Fruit fly (Drosophila melanogaster): Measurements from ENCODE around the gene Uvrag.

Gene Uvrag

DNA sequence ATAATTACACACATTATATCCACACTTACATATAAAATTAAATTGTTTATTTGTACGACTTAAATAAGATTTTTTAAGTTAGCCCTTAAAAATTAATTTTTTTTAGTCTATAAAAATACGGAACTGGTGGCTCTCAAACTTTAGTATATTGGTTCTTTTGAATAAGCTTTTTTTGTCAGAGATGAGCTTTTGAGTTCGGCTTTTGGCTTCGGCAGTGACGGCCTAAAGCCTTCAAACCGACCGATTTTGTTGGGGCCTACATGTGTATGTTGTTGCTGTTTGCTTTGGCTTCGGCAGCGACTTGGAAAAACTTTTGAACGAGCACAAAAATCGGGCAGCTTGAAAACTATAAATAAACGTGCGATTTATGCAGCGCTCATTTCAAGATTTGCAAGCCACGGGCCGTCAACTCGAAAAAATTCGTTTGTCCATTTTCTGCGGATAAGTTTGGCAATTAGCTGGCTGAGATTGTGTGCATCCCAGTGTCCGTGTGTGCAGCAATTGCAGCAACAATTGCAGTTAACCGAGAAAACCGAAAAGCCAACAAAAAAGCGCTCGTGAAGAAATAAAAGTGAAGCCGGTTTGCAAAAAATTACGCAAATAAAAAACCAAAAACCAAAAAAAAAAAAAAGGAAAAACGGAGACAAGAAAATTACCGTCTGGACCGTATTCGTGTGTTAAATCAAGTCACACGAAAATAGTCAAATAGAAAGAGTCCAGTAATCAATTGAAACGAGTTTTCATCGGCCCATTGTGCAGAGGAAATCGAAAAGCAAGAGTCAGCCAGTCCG is 40.5 kb upstream of the Uvrag start, which contains the start of gene CG16820 (continued):
- no peak for TF ChIP-seq Eip75B (GFP tag; optimal IDR thresholded peaks at IDR 0.05)
- TF ChIP-seq fd59A (GFP tag; optimal IDR thresholded peaks at IDR 0.05) = no peak
- TF ChIP-seq Eip93F (GFP tag; optimal IDR thresholded peaks at IDR 0.05) = no peak
- TF ChIP-seq CG7368 (GFP tag; optimal IDR thresholded peaks at IDR 0.05) = no peak
- no peak for TF ChIP-seq Hr4 (GFP tag; optimal IDR thresholded peaks at IDR 0.05)
- no peak for TF ChIP-seq Hr38 (GFP tag; optimal IDR thresholded peaks at IDR 0.05)
- TF ChIP-seq Blimp-1 (GFP tag; optimal IDR thresholded peaks at IDR 0.05) = no peak
- TF ChIP-seq topi (GFP tag; optimal IDR thresholded peaks at IDR 0.05) = no peak
- TF ChIP-seq dsx (GFP tag; optimal IDR thresholded peaks at IDR 0.05; ENCODE audit: poor library complexity, severe bottlenecking) = no peak
- TF ChIP-seq CG10631 (GFP tag; optimal IDR thresholded peaks at IDR 0.05) = no peak
- TF ChIP-seq CG6276 (GFP tag; optimal IDR thresholded peaks at IDR 0.05) = peak; percentile 75

dm6 chr2L:13251167-13251566 is 35.4 kb upstream of the Uvrag start:
- TF ChIP-seq esn (GFP tag; optimal IDR thresholded peaks at IDR 0.05) (no peak), acj6 (GFP tag; optimal IDR thresholded peaks at IDR 0.05) (no peak), CG8319 (GFP tag; optimal IDR thresholded peaks at IDR 0.05) (no peak), salr (GFP tag; optimal IDR thresholded peaks at IDR 0.05) (no peak), Blimp-1 (GFP tag; optimal IDR thresholded peaks at IDR 0.05) (no peak), dsx (GFP tag; optimal IDR thresholded peaks at IDR 0.05; ENCODE audit: poor library complexity, severe bottlenecking) (no peak), CG3032 (tag; optimal IDR thresholded peaks at IDR 0.05) (peak; percentile 16), cyc (GFP tag; optimal IDR thresholded peaks at IDR 0.05) (no peak), Gug (GFP tag; IDR thresholded peaks at IDR 0.05) (no peak), Ets96B (tag; optimal IDR thresholded peaks at IDR 0.05) (no peak), spab (GFP tag; optimal IDR thresholded peaks at IDR 0.05) (no peak), Sox15 (GFP tag; optimal IDR thresholded peaks at IDR 0.05) (no peak), CG10631 (GFP tag; optimal IDR thresholded peaks at IDR 0.05) (no peak), svp (GFP tag) (no peak), ss (GFP tag; optimal IDR thresholded peaks at IDR 0.05) (peak in 1 of 2 experiments; percentile 7), CG3919 (GFP tag; optimal IDR thresholded peaks at IDR 0.05) (no peak), CG8119 (GFP tag; IDR thresholded peaks at IDR 0.05) (0 out of 3 replicates have a peak, but pooled peaks have one; percentile 24), Hr38 (GFP tag; optimal IDR thresholded peaks at IDR 0.05) (no peak), CG4318 (GFP tag; optimal IDR thresholded peaks at IDR 0.05) (peak; percentile 15), net (GFP tag; optimal IDR thresholded peaks at IDR 0.05) (no peak), CG6808 (GFP tag; optimal IDR thresholded peaks at IDR 0.05) (peak; percentile 31), CG15336 (GFP tag; IDR thresholded peaks at IDR 0.05) (0 out of 2 replicates have a peak, but pooled peaks have one; percentile 15), Eip78C (GFP tag) (peak; percentile 74), achi (GFP tag; optimal IDR thresholded peaks at IDR 0.05) (peak; percentile 22), CG7368 (GFP tag; optimal IDR thresholded peaks at IDR 0.05) (no peak), CG32006 (GFP tag; optimal IDR thresholded peaks at IDR 0.05) (peak; percentile 46), Met (GFP tag; optimal IDR thresholded peaks at IDR 0.05) (no peak), Sox14 (GFP tag; optimal IDR thresholded peaks at IDR 0.05) (peak; percentile 1), CG6854 (GFP tag; optimal IDR thresholded peaks at IDR 0.05) (no peak), CG11902 (GFP tag; optimal IDR thresholded peaks at IDR 0.05) (no peak), CG11294 (GFP tag; IDR thresholded peaks at IDR 0.05) (no peak), Lpt (GFP tag; optimal IDR thresholded peaks at IDR 0.05) (peak; percentile 20), Smox (GFP tag; optimal IDR thresholded peaks at IDR 0.05) (no peak), Ets21C (GFP tag; optimal IDR thresholded peaks at IDR 0.05) (no peak), CG34406 (GFP tag; optimal IDR thresholded peaks at IDR 0.05) (no peak), Eip93F (GFP tag; optimal IDR thresholded peaks at IDR 0.05) (no peak), lz (GFP tag; optimal IDR thresholded peaks at IDR 0.05) (no peak), CG10669 (GFP tag; optimal IDR thresholded peaks at IDR 0.05) (no peak), fkh (GFP tag; optimal IDR thresholded peaks at IDR 0.05) (no peak), CG11762 (GFP tag; optimal IDR thresholded peaks at IDR 0.05; ENCODE audit: insufficient read depth) (no peak), CG1621 (tag; optimal IDR thresholded peaks at IDR 0.05) (no peak), Hr4 (GFP tag; optimal IDR thresholded peaks at IDR 0.05) (peak; percentile 4), CG31627 (GFP tag; optimal IDR thresholded peaks at IDR 0.05) (no peak), CG6163 (GFP tag; IDR thresholded peaks at IDR 0.05) (no peak)
